Worm (Caenorhabditis elegans) whole organism, L3 larva: Measurements from ENCODE around the gene C56C10.6.

Experiments used
- ZK546.5 ChIP-seq: sonication (generic microtip); optimal IDR thresholded peaks from 2 replicates; lab custom pipeline; 2017; ENCODE audit warnings: missing biosample characterization, missing genetic modification characterization
- jun-1 ChIP-seq: fragments of 150-350 bp; optimal IDR thresholded peaks from 2 replicates; lab custom pipeline; 2014; ENCODE audit warnings: missing biosample characterization, missing genetic modification reagents, missing genetic modification characterization
- lin-15B ChIP-seq: fragments of 150-350 bp; optimal IDR thresholded peaks from 2 replicates; lab custom pipeline; 2014; ENCODE audit warnings: missing biosample characterization, missing genetic modification characterization

DNA sequence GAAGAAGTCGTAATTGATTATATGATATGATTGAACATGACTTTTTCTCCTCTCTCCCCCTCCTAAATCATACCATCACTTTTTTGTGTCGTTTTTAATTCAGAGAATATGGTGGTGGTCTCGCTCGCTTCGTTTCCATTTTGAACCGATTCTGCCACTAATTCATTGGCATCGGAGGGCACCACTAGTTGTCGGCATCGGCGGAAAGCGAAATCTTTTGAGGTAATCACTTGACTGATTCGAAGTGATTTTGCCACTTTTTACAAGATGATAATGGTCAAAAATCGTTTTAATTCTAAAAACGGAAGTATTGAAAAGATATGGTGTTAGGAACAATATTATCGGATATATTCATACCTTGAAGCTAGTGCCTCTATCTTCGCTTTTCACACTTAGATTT, 35.6 kb upstream of the C56C10.6 start, which contains the start of gene klf-3:
- no peak for TF ChIP-seq lin-15B
- TF ChIP-seq ZK546.5 (tag; lab: Kevin White, UChicago): no peak
- TF ChIP-seq jun-1 (tag; lab: Kevin White, UChicago): no peak
